Worm (Caenorhabditis elegans): Measurements from ENCODE around the gene rps-24.

DNA sequence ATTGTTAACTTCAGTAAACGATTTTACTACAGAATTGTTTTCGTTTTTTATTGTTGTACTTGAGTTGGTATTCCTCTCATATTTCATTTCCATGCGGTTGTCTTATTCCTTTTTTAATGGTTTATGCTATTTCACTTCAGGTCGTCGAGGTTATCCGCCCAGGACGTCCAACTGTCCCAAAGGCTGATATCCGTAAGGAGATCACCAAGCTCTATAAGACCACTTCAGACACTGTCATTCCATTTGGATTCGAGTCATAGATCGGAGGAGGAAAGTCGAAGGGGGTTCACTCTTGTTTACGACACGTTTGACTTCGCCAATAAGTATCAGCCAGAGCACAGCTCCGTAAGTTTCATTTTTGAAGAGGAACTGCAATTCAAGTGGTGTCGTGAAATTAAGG is 889 bp downstream of the rps-24 start, which contains the start of gene T07A9.14:
- TF ChIP-seq lin-39 (tag; optimal IDR thresholded peaks at IDR 0.05) (no peak), unc-62 (GFP tag; optimal IDR thresholded peaks at IDR 0.05 in 1 of 2) (no peak), unc-62 (tag; optimal IDR thresholded peaks at IDR 0.05) (no peak), dmd-6 (GFP tag; IDR thresholded peaks at IDR 0.05) (no peak), mxl-2 (GFP tag; conservative IDR thresholded peaks at IDR 0.05) (no peak), mdl-1 (tag; optimal IDR thresholded peaks at IDR 0.05) (no peak), nhr-25 (tag; optimal IDR thresholded peaks at IDR 0.05; ENCODE audit: borderline replicate concordance, insufficient read depth) (no peak), lir-3 (tag; optimal IDR thresholded peaks at IDR 0.05) (no peak), lin-13 (GFP tag; optimal IDR thresholded peaks at IDR 0.05) (no peak)
